Worm (Caenorhabditis elegans) whole organism, late embryonic: ENCODE results near the gene C55A6.3.

ENCODE experiments used
- F13H6.1 ChIP-seq: sonication (generic microtip); optimal IDR thresholded peaks from 2 replicates; lab custom pipeline; 2016; ENCODE audit warnings: missing genetic modification characterization, missing compliant biosample characterization
- ama-1 ChIP-seq: fragments of 150-350 bp; optimal IDR thresholded peaks from 2 replicates; lab custom pipeline; 2014
- elt-4 ChIP-seq: sonication (generic microtip); optimal IDR thresholded peaks from 2 replicates; lab custom pipeline; 2016; ENCODE audit warnings: missing genetic modification characterization, missing compliant biosample characterization
- ets-4 ChIP-seq: sonication (generic microtip); optimal IDR thresholded peaks from 2 replicates; lab custom pipeline; 2016; ENCODE audit warnings: missing genetic modification characterization, missing compliant biosample characterization
- eyg-1 ChIP-seq: sonication (generic microtip); optimal IDR thresholded peaks from 2 replicates; lab custom pipeline; 2016; ENCODE audit warnings: missing genotype, missing genetic modification characterization, missing compliant biosample characterization
- fkh-10 ChIP-seq: fragments of 150-350 bp; optimal IDR thresholded peaks from 2 replicates; lab custom pipeline; 2014; ENCODE audit warnings: missing biosample characterization, missing genetic modification reagents, missing genetic modification characterization
- nfya-1 ChIP-seq: sonication (generic microtip); optimal IDR thresholded peaks from 2 replicates; lab custom pipeline; 2017; ENCODE audit warnings: missing genetic modification characterization, mild to moderate bottlenecking, missing compliant biosample characterization, antibody characterized with exemption, moderate library complexity
- nhr-11 ChIP-seq: fragments of 150-350 bp; optimal IDR thresholded peaks from 2 replicates; lab custom pipeline; 2014; ENCODE audit warnings: missing biosample characterization, missing genetic modification characterization
- odd-2 ChIP-seq: sonication (generic microtip); optimal IDR thresholded peaks from 2 replicates; lab custom pipeline; 2017; ENCODE audit warnings: antibody characterized with exemption, mild to moderate bottlenecking, missing genetic modification characterization, missing compliant biosample characterization
- pqm-1 ChIP-seq: sonication (generic microtip); optimal IDR thresholded peaks from 2 replicates; lab custom pipeline; 2016; ENCODE audit warnings: missing genetic modification characterization, missing compliant biosample characterization
- unc-55 ChIP-seq: sonication (generic microtip); optimal IDR thresholded peaks from 2 replicates; lab custom pipeline; 2017; ENCODE audit warnings: missing biosample characterization, missing genetic modification reagents, missing genetic modification characterization
- unc-86 ChIP-seq: sonication (generic microtip); optimal IDR thresholded peaks from 2 replicates; lab custom pipeline; 2016; ENCODE audit warnings: missing genetic modification characterization, missing compliant biosample characterization

- TF ChIP-seq unc-86 (tag; lab: Kevin White, UChicago) (no peak), unc-55 (GFP tag; lab: Kevin White, UChicago) (no peak), elt-4 (tag; lab: Kevin White, UChicago) (no peak), ama-1 (lab: Kevin White, UChicago) (no peak), eyg-1 (tag; lab: Kevin White, UChicago) (no peak), odd-2 (tag; lab: Kevin White, UChicago) (no peak), nhr-11 (no peak), F13H6.1 (no peak), nfya-1 (tag; lab: Kevin White, UChicago) (no peak), ets-4 (tag; lab: Kevin White, UChicago) (no peak), fkh-10 (GFP tag; lab: Kevin White, UChicago) (no peak), pqm-1 (no peak)
Observed at ce11 chrV:11531100-11531499, 17.8 kb upstream of the C55A6.3 start.
